Fruit fly (Drosophila melanogaster): Measurements from ENCODE around the gene bond.
A peak's percentile ranks its signal among the peaks of the same experiment; 100 is the strongest.

Gene bond

DNA sequence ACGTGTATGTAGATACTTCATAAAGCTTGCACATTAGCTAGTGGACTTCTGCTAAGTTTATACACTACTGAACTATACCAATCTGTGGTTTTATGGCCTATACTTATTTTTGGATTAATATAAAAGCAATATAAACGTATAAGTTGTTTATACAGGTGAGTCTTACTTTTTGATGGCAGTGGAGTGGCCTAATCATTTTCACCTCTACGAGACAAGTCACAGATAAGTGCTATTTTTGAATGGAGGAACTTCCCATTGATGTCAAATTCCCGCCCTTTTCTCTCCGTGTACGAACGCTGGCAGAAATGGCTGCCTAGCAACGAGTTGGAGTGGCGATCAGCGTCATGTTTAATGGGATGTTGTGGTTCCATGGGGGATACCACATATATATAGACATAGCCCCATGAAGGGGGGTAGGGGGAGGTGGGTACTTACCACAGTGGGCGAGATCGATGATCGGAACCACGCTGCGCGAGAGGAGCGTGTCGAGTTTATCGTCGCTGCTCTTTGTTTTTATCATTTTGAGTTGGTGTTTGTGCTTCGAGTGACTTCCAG lies 24.1 kb upstream of the bond start (continued):
- TF ChIP-seq p53 (GFP tag; optimal IDR thresholded peaks at IDR 0.05) (no peak), CG13775 (GFP tag; optimal IDR thresholded peaks at IDR 0.05) (peak; percentile 20), twi (tag; optimal IDR thresholded peaks at IDR 0.05) (no peak), Hr51 (GFP tag; optimal IDR thresholded peaks at IDR 0.05) (peak in 1 of 2 experiments; percentile 22), CG31365 (tag; optimal IDR thresholded peaks at IDR 0.05) (no peak), Side (GFP tag; optimal IDR thresholded peaks at IDR 0.05) (no peak), cwo (GFP tag; optimal IDR thresholded peaks at IDR 0.05) (no peak), rib (GFP tag; IDR thresholded peaks at IDR 0.05) (no peak), bigmax (GFP tag; optimal IDR thresholded peaks at IDR 0.05) (no peak), Ptx1 (GFP tag; IDR thresholded peaks at IDR 0.05) (peak; percentile 51), CG6254 (GFP tag; optimal IDR thresholded peaks at IDR 0.05) (no peak), Deaf1 (tag; optimal IDR thresholded peaks at IDR 0.05) (no peak), NC2α (GFP tag; optimal IDR thresholded peaks at IDR 0.05) (no peak), exex (tag; optimal IDR thresholded peaks at IDR 0.05) (peak; percentile 28), CG1024 (GFP tag; IDR thresholded peaks at IDR 0.05) (0 out of 2 replicates have a peak, but pooled peaks have one; percentile 9), Fer3 (tag; optimal IDR thresholded peaks at IDR 0.05) (no peak), CG11247 (GFP tag; IDR thresholded peaks at IDR 0.05) (no peak), ken (GFP tag; IDR thresholded peaks at IDR 0.05) (no peak), CG10565 (GFP tag; optimal IDR thresholded peaks at IDR 0.05) (no peak), BtbVII (GFP tag; optimal IDR thresholded peaks at IDR 0.05) (no peak), Dad (GFP tag; optimal IDR thresholded peaks at IDR 0.05) (no peak), so (GFP tag; IDR thresholded peaks at IDR 0.05) (no peak), CG17328 (GFP tag; IDR thresholded peaks at IDR 0.05) (peak; percentile 22; the same call in 1 of the 2 replicates), Dip3 (GFP tag; optimal IDR thresholded peaks at IDR 0.05) (no peak), CG5953 (GFP tag; IDR thresholded peaks at IDR 0.05) (no peak), hkb (optimal IDR thresholded peaks at IDR 0.05) (no peak), hkb (GFP tag; IDR thresholded peaks at IDR 0.05) (0 out of 2 replicates have a peak, but pooled peaks have one; percentile 21), bab2 (GFP tag; optimal IDR thresholded peaks at IDR 0.05) (peak; percentile 30), slp2 (GFP tag; optimal IDR thresholded peaks at IDR 0.05) (no peak), CG17912 (GFP tag; optimal IDR thresholded peaks at IDR 0.05) (no peak), onecut (GFP tag; IDR thresholded peaks at IDR 0.05) (no peak), Sox100B (GFP tag; optimal IDR thresholded peaks at IDR 0.05) (peak; percentile 21), phol (tag; optimal IDR thresholded peaks at IDR 0.05) (peak; percentile 30), lab (GFP tag; optimal IDR thresholded peaks at IDR 0.05) (no peak), fru (optimal IDR thresholded peaks at IDR 0.05) (no peak), Hr3 (GFP tag; optimal IDR thresholded peaks at IDR 0.05) (no peak), pzg (GFP tag; optimal IDR thresholded peaks at IDR 0.05) (no peak), cato (GFP tag; optimal IDR thresholded peaks at IDR 0.05; ENCODE audit: borderline replicate concordance) (no peak), ci (GFP tag; IDR thresholded peaks at IDR 0.05) (no peak), row (GFP tag; IDR thresholded peaks at IDR 0.05) (peak; percentile 57), pan (optimal IDR thresholded peaks at IDR 0.05) (no peak), pan (GFP tag; optimal IDR thresholded peaks at IDR 0.05 in 1 of 2, IDR thresholded peaks at IDR 0.05 in 1 of 2) (peak in 1 of 2 experiments; percentile 59), Dip2 (GFP tag; IDR thresholded peaks at IDR 0.05) (no peak), tna (GFP tag; IDR thresholded peaks at IDR 0.05; ENCODE audit: partially characterized antibody) (no peak), CG11696 (GFP tag; IDR thresholded peaks at IDR 0.05) (no peak), vnd (GFP tag; IDR thresholded peaks at IDR 0.05; ENCODE audit: partially characterized antibody) (no peak), CG15269 (tag; optimal IDR thresholded peaks at IDR 0.05) (peak; percentile 29), HLH4C (GFP tag; IDR thresholded peaks at IDR 0.05; ENCODE audit: partially characterized antibody) (no peak), CG3847 (GFP tag; IDR thresholded peaks at IDR 0.05) (no peak), CG8765 (GFP tag; IDR thresholded peaks at IDR 0.05) (0 out of 2 replicates have a peak, but pooled peaks have one; percentile 34), Atf6 (GFP tag; IDR thresholded peaks at IDR 0.05) (0 out of 2 replicates have a peak, but pooled peaks have one; percentile 7)

Data from whole organism, embryonic.